Worm (Caenorhabditis elegans) whole organism, L1 larva: Measurements from ENCODE around the gene T16H12.3.

ENCODE experiments used
- hpl-2 ChIP-seq: fragments of 150-350 bp; optimal IDR thresholded peaks from 2 replicates; lab custom pipeline; 2014; ENCODE audit warnings: missing biosample characterization, missing genetic modification reagents, missing genetic modification characterization
- mef-2 ChIP-seq: fragments of 150-350 bp; optimal IDR thresholded peaks from 2 replicates; lab custom pipeline; 2014; ENCODE audit warnings: missing biosample characterization, missing genetic modification characterization
- unc-130 ChIP-seq: fragments of 150-350 bp; optimal IDR thresholded peaks from 2 replicates; lab custom pipeline; 2017; ENCODE audit warnings: missing biosample characterization, missing genetic modification characterization, inconsistent platforms

DNA sequence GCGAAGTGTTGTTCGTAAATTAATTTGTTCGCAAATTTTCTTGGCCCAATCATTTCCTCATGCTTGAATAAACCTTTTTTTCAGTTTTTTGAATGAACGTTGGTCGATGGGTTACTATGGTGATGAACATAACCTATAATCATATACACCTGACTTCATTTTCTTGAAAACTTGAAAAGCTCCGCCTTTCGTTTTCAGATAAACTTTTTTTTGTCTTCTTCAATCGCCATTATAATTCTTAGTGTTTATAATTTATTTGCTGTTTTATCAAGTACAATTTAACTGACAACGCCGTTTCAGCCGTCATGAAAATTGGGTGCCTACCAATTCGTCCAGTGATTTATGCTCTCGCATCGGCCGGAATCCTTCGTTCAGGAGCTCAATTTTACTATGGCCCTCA, 45.9 kb downstream of the T16H12.3 start, which contains the start of gene M04D8.7:
- TF ChIP-seq hpl-2 (GFP tag; lab: Kevin White, UChicago) = no peak
- no peak for TF ChIP-seq unc-130 (tag; lab: Kevin White, UChicago)
- TF ChIP-seq mef-2 (tag; lab: Kevin White, UChicago) = no peak
